Worm (Caenorhabditis elegans) whole organism, late embryonic: ENCODE measurements around the gene nspc-9.

Experiments used
- C08G9.2 ChIP-seq: sonication (generic microtip); optimal IDR thresholded peaks from 2 replicates; lab custom pipeline; 2016; ENCODE audit warnings: mild to moderate bottlenecking, missing genetic modification characterization, moderate library complexity, missing compliant biosample characterization
- C38D4.7 ChIP-seq: fragments of 200-800 bp; sonication (Bioruptor generic); optimal IDR thresholded peaks from 2 replicates; lab custom pipeline; 2018; ENCODE audit warnings: mild to moderate bottlenecking, missing genetic modification characterization, moderate library complexity, missing compliant biosample characterization
- T23F11.4 ChIP-seq: fragments of 200-800 bp; sonication (Bioruptor generic); optimal IDR thresholded peaks from 2 replicates; lab custom pipeline; 2018; ENCODE audit warnings: mild to moderate bottlenecking, missing genetic modification characterization, missing compliant biosample characterization
- Y22D7AL.16 ChIP-seq: sonication (generic microtip); optimal IDR thresholded peaks from 2 replicates; lab custom pipeline; 2016; ENCODE audit warnings: missing genetic modification characterization, missing compliant biosample characterization
- ama-1 ChIP-seq: fragments of 150-350 bp; optimal IDR thresholded peaks from 2 replicates; lab custom pipeline; 2014
- ceh-18 ChIP-seq: sonication (generic microtip); optimal IDR thresholded peaks from 2 replicates; lab custom pipeline; 2016; ENCODE audit warnings: missing genetic modification characterization, missing compliant biosample characterization
- ceh-2 ChIP-seq: sonication (generic microtip); optimal IDR thresholded peaks from 2 replicates; lab custom pipeline; 2016; ENCODE audit warnings: missing genotype, missing genetic modification characterization, missing compliant biosample characterization
- ceh-30 ChIP-seq: fragments of 150-350 bp; optimal IDR thresholded peaks from 2 replicates; lab custom pipeline; 2014; ENCODE audit warnings: missing biosample characterization, missing genetic modification characterization
- ceh-31 ChIP-seq: sonication (generic microtip); optimal IDR thresholded peaks from 2 replicates; lab custom pipeline; 2016; ENCODE audit warnings: missing genetic modification characterization, missing compliant biosample characterization
- ceh-34 ChIP-seq: sonication (generic microtip); optimal IDR thresholded peaks from 2 replicates; lab custom pipeline; 2016; ENCODE audit warnings: mild to moderate bottlenecking, missing genetic modification characterization, missing compliant biosample characterization
- ceh-9 ChIP-seq: sonication (generic microtip); optimal IDR thresholded peaks from 2 replicates; lab custom pipeline; 2016; ENCODE audit warnings: mild to moderate bottlenecking, missing genetic modification characterization, inconsistent platforms, missing compliant biosample characterization
- che-1 ChIP-seq: sonication (generic microtip); optimal IDR thresholded peaks from 2 replicates; lab custom pipeline; 2016; ENCODE audit warnings: mild to moderate bottlenecking, missing genetic modification characterization, missing compliant biosample characterization
- dmd-4 ChIP-seq: sonication (generic microtip); optimal IDR thresholded peaks from 2 replicates; lab custom pipeline; 2016; ENCODE audit warnings: borderline replicate concordance, missing genetic modification characterization, missing compliant biosample characterization
- dve-1 ChIP-seq: sonication (generic microtip); optimal IDR thresholded peaks from 2 replicates; lab custom pipeline; 2017; ENCODE audit warnings: antibody characterized with exemption, mild to moderate bottlenecking, missing genetic modification characterization, missing compliant biosample characterization
- fkh-10 ChIP-seq: fragments of 150-350 bp; optimal IDR thresholded peaks from 2 replicates; lab custom pipeline; 2014; ENCODE audit warnings: missing biosample characterization, missing genetic modification reagents, missing genetic modification characterization
- hlh-30 ChIP-seq: sonication (generic microtip); optimal IDR thresholded peaks from 2 replicates; lab custom pipeline; 2017; ENCODE audit warnings: antibody characterized with exemption, missing genetic modification characterization, missing compliant biosample characterization; ENCODE audit not compliant: insufficient read depth
- hlh-8 ChIP-seq: sonication (generic microtip); optimal IDR thresholded peaks from 2 replicates; lab custom pipeline; 2016; ENCODE audit warnings: missing genotype, missing genetic modification characterization, missing compliant biosample characterization
- lim-6 ChIP-seq: sonication (generic microtip); optimal IDR thresholded peaks from 2 replicates; lab custom pipeline; 2016; ENCODE audit warnings: missing genetic modification characterization, missing compliant biosample characterization
- lin-11 ChIP-seq: fragments of 200-800 bp; sonication (Bioruptor generic); optimal IDR thresholded peaks from 2 replicates; lab custom pipeline; 2018; ENCODE audit warnings: mild to moderate bottlenecking, missing genetic modification characterization, missing compliant biosample characterization
- madf-2 ChIP-seq: sonication (generic microtip); optimal IDR thresholded peaks from 2 replicates; lab custom pipeline; 2017; ENCODE audit warnings: missing genetic modification characterization, missing compliant biosample characterization
- nhr-232 ChIP-seq: sonication (generic microtip); optimal IDR thresholded peaks from 2 replicates; lab custom pipeline; 2016; ENCODE audit warnings: missing genetic modification characterization, missing compliant biosample characterization
- npax-4 ChIP-seq: sonication (generic microtip); optimal IDR thresholded peaks from 2 replicates; lab custom pipeline; 2016; ENCODE audit warnings: missing genetic modification characterization, missing compliant biosample characterization
- odd-2 ChIP-seq: sonication (generic microtip); optimal IDR thresholded peaks from 2 replicates; lab custom pipeline; 2017; ENCODE audit warnings: antibody characterized with exemption, mild to moderate bottlenecking, missing genetic modification characterization, missing compliant biosample characterization
- pax-1 ChIP-seq: fragments of 150-350 bp; optimal IDR thresholded peaks from 2 replicates; lab custom pipeline; 2014; ENCODE audit warnings: missing biosample characterization, missing genetic modification characterization
- pha-2 ChIP-seq: sonication (generic microtip); optimal IDR thresholded peaks from 2 replicates; lab custom pipeline; 2017; ENCODE audit warnings: mild to moderate bottlenecking, missing genetic modification characterization, missing compliant biosample characterization
- pqm-1 ChIP-seq: sonication (generic microtip); optimal IDR thresholded peaks from 2 replicates; lab custom pipeline; 2016; ENCODE audit warnings: missing genetic modification characterization, missing compliant biosample characterization
- ref-2 ChIP-seq: sonication (generic microtip); optimal IDR thresholded peaks from 2 replicates; lab custom pipeline; 2016; ENCODE audit warnings: missing genetic modification characterization, missing compliant biosample characterization
- tbx-7 ChIP-seq: sonication (generic microtip); optimal IDR thresholded peaks from 2 replicates; lab custom pipeline; 2016; ENCODE audit warnings: missing genotype, missing genetic modification characterization, missing compliant biosample characterization
- ttx-3 ChIP-seq: sonication (generic microtip); optimal IDR thresholded peaks from 2 replicates; lab custom pipeline; 2016; ENCODE audit warnings: missing genetic modification reagents, missing genetic modification characterization, missing compliant biosample characterization
- unc-3 ChIP-seq, 2 experiments: fragments of 200-800 bp in 1 of 2; sonication (Bioruptor generic) in 1 of 2; sonication (generic microtip) in 1 of 2; conservative IDR thresholded peaks in 1 of 2; optimal IDR thresholded peaks in 1 of 2; 2 replicates each; pipeline versions ENCODE4 v1.3.6 to Lab custom; 2016 to 2022; ENCODE audit warnings: missing compliant biosample characterization in 2 of 2, missing genetic modification characterization in 2 of 2, missing genetic modification reagents in 1 of 2
- unc-55 ChIP-seq: sonication (generic microtip); optimal IDR thresholded peaks from 2 replicates; lab custom pipeline; 2017; ENCODE audit warnings: missing biosample characterization, missing genetic modification reagents, missing genetic modification characterization
- unc-86 ChIP-seq: sonication (generic microtip); optimal IDR thresholded peaks from 2 replicates; lab custom pipeline; 2016; ENCODE audit warnings: missing genetic modification characterization, missing compliant biosample characterization

nspc-9 gene

ce11 chrX:12343279-12343678, at the start of gene nspc-9, which contains the start of gene nspc-10:
Gene nspc-9 (minus strand): TSS chrX:12343379.
Gene nspc-10 (plus strand): TSS chrX:12343609.
- no peak for TF ChIP-seq unc-86
- no peak for TF ChIP-seq T23F11.4 (GFP tag; lab: Kevin White, UChicago)
- no peak for TF ChIP-seq madf-2 (tag; lab: Kevin White, UChicago)
- no peak for TF ChIP-seq pqm-1 (tag; lab: Kevin White, UChicago)
- no peak for TF ChIP-seq hlh-30 (tag; lab: Kevin White, UChicago)
- no peak for TF ChIP-seq nhr-232 (tag; lab: Kevin White, UChicago)
- TF ChIP-seq ref-2: no peak
- TF ChIP-seq ttx-3 (tag; lab: Kevin White, UChicago): no peak
- TF ChIP-seq pax-1 (tag; lab: Kevin White, UChicago): no peak
- no peak for TF ChIP-seq dve-1 (tag; lab: Kevin White, UChicago)
- TF ChIP-seq Y22D7AL.16 (tag; lab: Kevin White, UChicago): no peak
- no peak for TF ChIP-seq ceh-2
- TF ChIP-seq lin-11: no peak
- no peak for TF ChIP-seq tbx-7 (tag; lab: Kevin White, UChicago)
- TF ChIP-seq odd-2 (tag; lab: Kevin White, UChicago): no peak
- no peak for TF ChIP-seq ceh-30 (tag; lab: Kevin White, UChicago)
- no peak for TF ChIP-seq ceh-31
- no peak for TF ChIP-seq lim-6 (tag; lab: Kevin White, UChicago)

ce11 chrX:12391380-12391779, 48.2 kb upstream of the nspc-9 start, which contains the start of gene nekl-3:
Gene nekl-3 (minus strand): TSS chrX:12391480.
- TF ChIP-seq ceh-9 (tag; lab: Kevin White, UChicago) (no peak), ttx-3 (tag; lab: Kevin White, UChicago) (no peak), ceh-34 (tag; lab: Kevin White, UChicago) (no peak)
- TF ChIP-seq, all 69 proteins: peak for 0

- TF ChIP-seq ama-1 (no peak), nhr-232 (tag; lab: Kevin White, UChicago) (no peak), npax-4 (tag; lab: Kevin White, UChicago) (no peak), dmd-4 (tag; lab: Kevin White, UChicago) (no peak), C38D4.7 (GFP tag; lab: Kevin White, UChicago) (no peak), ceh-31 (no peak), unc-3 (GFP tag; conservative IDR thresholded peaks at IDR 0.05; lab: Robert Waterston, UW) (no peak), unc-3 (tag; optimal IDR thresholded peaks at IDR 0.05; lab: Kevin White, UChicago) (no peak), hlh-8 (tag; lab: Kevin White, UChicago) (no peak), C08G9.2 (tag; lab: Kevin White, UChicago) (no peak), ref-2 (no peak), ceh-34 (tag; lab: Kevin White, UChicago) (no peak), che-1 (tag; lab: Kevin White, UChicago) (no peak), fkh-10 (GFP tag; lab: Kevin White, UChicago) (no peak)
- TF ChIP-seq, all 69 proteins: peak for 0
Measured at ce11 chrX:12378293-12378692, 35.1 kb upstream of the nspc-9 start, which contains the start of gene glb-13. Gene glb-13 (minus strand): TSS chrX:12378393.

ce11 chrX:12375783-12376182, 32.6 kb upstream of the nspc-9 start:
- TF ChIP-seq pha-2 (tag; lab: Kevin White, UChicago): no peak
- TF ChIP-seq unc-55 (GFP tag; lab: Kevin White, UChicago): no peak

ce11 chrX:12371321-12371720, 28.1 kb upstream of the nspc-9 start, which contains the start of gene rif-1.2:
Gene rif-1.2 (minus strand): TSS chrX:12371421.
- TF ChIP-seq ceh-18 (no peak), ama-1 (no peak), Y22D7AL.16 (tag; lab: Kevin White, UChicago) (no peak), ceh-34 (tag; lab: Kevin White, UChicago) (no peak), T23F11.4 (GFP tag; lab: Kevin White, UChicago) (no peak)
- TF ChIP-seq, all 69 proteins: peak for 0
